Worm (Caenorhabditis elegans): ENCODE data around the gene C41A3.2.

DNA sequence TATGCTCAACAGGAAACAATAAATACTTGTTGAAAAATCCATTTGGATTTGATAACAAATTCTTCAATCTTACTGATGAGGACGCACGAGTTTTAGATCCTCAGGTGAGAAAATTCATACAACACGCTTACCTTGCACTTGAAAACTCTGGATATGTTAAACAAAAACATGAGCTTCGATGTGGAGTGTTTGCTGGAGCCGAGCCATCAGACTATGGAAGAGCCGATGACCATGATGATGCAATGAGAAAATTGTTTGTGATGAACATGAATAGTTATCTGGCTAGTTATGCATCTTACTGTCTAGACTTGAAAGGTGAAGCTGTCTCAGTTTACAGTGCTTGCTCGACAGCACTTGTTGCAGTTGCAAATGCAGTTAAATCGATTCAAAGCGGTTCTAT, 19.8 kb upstream of the C41A3.2 start:
- TF ChIP-seq flt-1 (GFP tag; IDR thresholded peaks at IDR 0.05): no peak
- no peak for TF ChIP-seq cog-1 (tag; optimal IDR thresholded peaks at IDR 0.05)
- TF ChIP-seq med-1 (GFP tag; optimal IDR thresholded peaks at IDR 0.05; ENCODE audit: insufficient read depth): no peak
- TF ChIP-seq tab-1 (GFP tag; IDR thresholded peaks at IDR 0.05): no peak
- TF ChIP-seq ztf-29 (GFP tag; IDR thresholded peaks at IDR 0.05): no peak

Measured in whole organism, midembryonic.